Fruit fly (Drosophila melanogaster) Kc167 (cell line): ENCODE data around the gene tho2.

ENCODE experiments used
- Myc ChIP-seq: fragments of >200 bp; optimal IDR thresholded peaks from 2 replicates; lab custom pipeline; 2017; ENCODE audit warnings: missing external identifiers
- Sin3A ChIP-seq: fragments of >200 bp; optimal IDR thresholded peaks from 2 replicates; lab custom pipeline; 2018; ENCODE audit warnings: missing external identifiers
- h ChIP-seq: fragments of >200 bp; optimal IDR thresholded peaks from 3 replicates; lab custom pipeline; 2018; ENCODE audit warnings: missing external identifiers
- insv ChIP-seq: fragments of >200 bp; optimal IDR thresholded peaks from 3 replicates; lab custom pipeline; 2018; ENCODE audit warnings: missing external identifiers
- psq ChIP-seq: fragments of >200 bp; optimal IDR thresholded peaks from 2 replicates; lab custom pipeline; 2017; ENCODE audit warnings: missing external identifiers

DNA sequence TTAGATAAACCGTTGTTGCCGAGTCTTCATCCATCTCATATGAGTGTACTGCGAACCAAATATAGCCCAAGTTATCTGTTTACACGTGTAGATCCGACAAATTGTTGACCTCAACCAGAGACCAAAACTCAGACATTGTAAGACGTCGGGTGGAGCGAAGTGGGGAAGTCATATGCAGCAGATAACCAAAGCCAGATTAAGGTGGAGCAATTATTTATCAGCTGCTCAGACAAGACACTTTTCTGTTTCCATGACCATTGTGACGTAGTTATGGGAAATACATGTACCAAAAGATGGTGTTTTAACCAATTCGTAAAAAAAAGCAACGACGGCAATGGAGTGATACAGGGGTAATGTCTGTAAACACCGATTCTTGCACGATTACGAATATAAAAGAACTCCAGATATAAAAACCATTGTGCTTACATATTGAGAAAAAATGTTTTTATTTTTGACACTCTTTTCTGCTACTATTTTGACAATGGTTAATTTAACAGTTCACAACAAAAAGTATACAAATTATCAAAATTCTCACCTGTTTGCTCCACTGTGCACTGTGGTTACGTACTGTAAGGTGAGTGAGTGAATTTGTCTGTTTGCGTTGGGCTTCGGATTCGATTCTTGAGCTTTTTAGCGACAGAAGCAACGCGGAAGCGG, 32.5 kb upstream of the tho2 start:
- TF ChIP-seq Myc (lab: Kevin White, UChicago) (no peak), Sin3A (lab: Kevin White, UChicago) (no peak), insv (lab: Kevin White, UChicago) (no peak), h (lab: Kevin White, UChicago) (no peak), psq (lab: Kevin White, UChicago) (no peak)
